Fruit fly (Drosophila melanogaster) whole organism, pupa: ENCODE results near the gene mmm.

ENCODE experiments used
- CG10348 ChIP-seq: fragments of 200-800 bp; sonication (Bioruptor generic); IDR thresholded peaks from 2 replicates; pipeline ENCODE4 v1.3.6; 2022; ENCODE audit warnings: missing biosample characterization, missing genetic modification characterization
- CG12605 ChIP-seq: fragments of 200-800 bp; sonication (Bioruptor generic); IDR thresholded peaks from 2 replicates; pipeline ENCODE4 v1.3.6; 2022; ENCODE audit warnings: missing biosample characterization, missing genetic modification characterization
- CG14655 ChIP-seq: fragments of 200-800 bp; sonication (Bioruptor generic); optimal IDR thresholded peaks from 3 replicates; lab custom pipeline; 2017; ENCODE audit warnings: mild to moderate bottlenecking, missing biosample characterization, missing genetic modification reagents, missing genetic modification characterization
- CG15710 ChIP-seq: fragments of 200-800 bp; sonication (Bioruptor generic); optimal IDR thresholded peaks from 2 replicates; lab custom pipeline; 2018; ENCODE audit warnings: missing biosample characterization, mild to moderate bottlenecking, missing genetic modification characterization, moderate library complexity
- CG17806 ChIP-seq: fragments of 200-800 bp; sonication (Bioruptor generic); optimal IDR thresholded peaks from 2 replicates; lab custom pipeline; 2018; ENCODE audit warnings: missing biosample characterization, mild to moderate bottlenecking, missing genetic modification characterization, moderate library complexity
- CG32121 ChIP-seq: fragments of 200-800 bp; sonication (Bioruptor generic); IDR thresholded peaks from 2 replicates; pipeline ENCODE4 v1.3.6; 2022; ENCODE audit warnings: missing biosample characterization, missing genetic modification characterization
- D1 ChIP-seq: fragments of 200-800 bp; sonication (Bioruptor generic); optimal IDR thresholded peaks from 2 replicates; lab custom pipeline; 2018; ENCODE audit warnings: missing biosample characterization, mild to moderate bottlenecking, missing genetic modification characterization, moderate library complexity
- EcR ChIP-seq: fragments of 200-800 bp; sonication (Bioruptor generic); optimal IDR thresholded peaks from 3 replicates; lab custom pipeline; 2019; ENCODE audit warnings: missing biosample characterization, missing genetic modification characterization, mild to moderate bottlenecking, moderate library complexity, missing genetic modification reagents
- Ets98B ChIP-seq: fragments of 200-800 bp; sonication (Bioruptor generic); IDR thresholded peaks from 2 replicates; pipeline ENCODE4 v1.3.6; 2022; ENCODE audit warnings: missing biosample characterization, missing genetic modification characterization
- Pif1B ChIP-seq: fragments of 200-800 bp; sonication (Bioruptor generic); optimal IDR thresholded peaks from 3 replicates; lab custom pipeline; 2016; ENCODE audit warnings: missing biosample characterization, missing genetic modification characterization
- gl ChIP-seq: fragments of 200-800 bp; sonication (Bioruptor generic); optimal IDR thresholded peaks from 2 replicates; lab custom pipeline; 2018; ENCODE audit warnings: missing biosample characterization, mild to moderate bottlenecking, missing genetic modification characterization
- rn ChIP-seq: fragments of 200-800 bp; sonication (Bioruptor generic); IDR thresholded peaks from 2 replicates; pipeline ENCODE4 v1.3.6; 2022; ENCODE audit warnings: missing biosample characterization, missing genetic modification characterization

- TF ChIP-seq Ets98B (GFP tag; lab: Robert Waterston, UW) (no peak), D1 (tag; lab: Kevin White, UChicago) (no peak), EcR (GFP tag; lab: Kevin White, UChicago) (no peak), CG17806 (no peak), rn (no peak), CG12605 (GFP tag; lab: Robert Waterston, UW) (no peak), CG15710 (tag; lab: Kevin White, UChicago) (no peak), gl (tag; lab: Kevin White, UChicago) (no peak), Pif1B (no peak), CG10348 (GFP tag; lab: Robert Waterston, UW) (no peak), CG14655 (GFP tag; lab: Kevin White, UChicago) (no peak), CG32121 (no peak)
Observed at dm6 chr3L:7560580-7560979, 22.7 kb upstream of the mmm start.
